Fruit fly (Drosophila melanogaster): Measurements from ENCODE around the gene RfC3.
A peak's percentile ranks its signal among the peaks of the same experiment; 100 is the strongest.

The RfC3 gene

dm6 chr2L:10375464-10376236 is 43.3 kb upstream of the RfC3 start, which contains the start of the genes CG33303 and dpr19 (continued):
- TF ChIP-seq eg (GFP tag; IDR thresholded peaks at IDR 0.05): no peak
- TF ChIP-seq net (GFP tag; optimal IDR thresholded peaks at IDR 0.05): no peak
- peak; percentile 60 for TF ChIP-seq Ets96B (tag; optimal IDR thresholded peaks at IDR 0.05)
- no peak for TF ChIP-seq CG11762 (GFP tag; optimal IDR thresholded peaks at IDR 0.05; ENCODE audit: insufficient read depth)
- TF ChIP-seq Ets21C (GFP tag; optimal IDR thresholded peaks at IDR 0.05): no peak
- no peak for TF ChIP-seq CG3919 (GFP tag; optimal IDR thresholded peaks at IDR 0.05)
- no peak for TF ChIP-seq ss (GFP tag; optimal IDR thresholded peaks at IDR 0.05)
- TF ChIP-seq CG8319 (GFP tag; optimal IDR thresholded peaks at IDR 0.05): no peak
- no peak for TF ChIP-seq topi (GFP tag; optimal IDR thresholded peaks at IDR 0.05)
- no peak for TF ChIP-seq Hr4 (GFP tag; optimal IDR thresholded peaks at IDR 0.05)
- TF ChIP-seq CG6276 (GFP tag; optimal IDR thresholded peaks at IDR 0.05): no peak
- no peak for TF ChIP-seq CG11294 (GFP tag; IDR thresholded peaks at IDR 0.05)
- peak; percentile 79 for TF ChIP-seq CG15336 (GFP tag; IDR thresholded peaks at IDR 0.05)
- no peak for TF ChIP-seq CG8632 (GFP tag; optimal IDR thresholded peaks at IDR 0.05)
- TF ChIP-seq Sox102F (GFP tag; optimal IDR thresholded peaks at IDR 0.05): no peak
- no peak for TF ChIP-seq CG1621 (tag; optimal IDR thresholded peaks at IDR 0.05)
- TF ChIP-seq CG32006 (GFP tag; optimal IDR thresholded peaks at IDR 0.05): no peak
- TF ChIP-seq Blimp-1 (GFP tag; optimal IDR thresholded peaks at IDR 0.05): no peak
- TF ChIP-seq Sox15 (GFP tag; optimal IDR thresholded peaks at IDR 0.05): no peak

dm6 chr2L:10376276-10376675 is 42.7 kb upstream of the RfC3 start:
- TF ChIP-seq svp (GFP tag) (no peak), CG11294 (GFP tag; IDR thresholded peaks at IDR 0.05) (no peak), Blimp-1 (GFP tag; optimal IDR thresholded peaks at IDR 0.05) (no peak), CG8319 (GFP tag; optimal IDR thresholded peaks at IDR 0.05) (no peak), CG8119 (GFP tag; IDR thresholded peaks at IDR 0.05) (no peak), CG1621 (tag; optimal IDR thresholded peaks at IDR 0.05) (no peak), Eip78C (GFP tag) (no peak), dac (GFP tag; optimal IDR thresholded peaks at IDR 0.05) (no peak), pdm3 (GFP tag; optimal IDR thresholded peaks at IDR 0.05) (no peak), CG6792 (GFP tag; optimal IDR thresholded peaks at IDR 0.05) (no peak), Ets96B (tag; optimal IDR thresholded peaks at IDR 0.05) (no peak), CG3919 (GFP tag; optimal IDR thresholded peaks at IDR 0.05) (no peak), Met (GFP tag; optimal IDR thresholded peaks at IDR 0.05) (no peak), Lpt (GFP tag; optimal IDR thresholded peaks at IDR 0.05) (no peak), CG34406 (GFP tag; optimal IDR thresholded peaks at IDR 0.05) (no peak), Sox15 (GFP tag; optimal IDR thresholded peaks at IDR 0.05) (no peak), CG4318 (GFP tag; optimal IDR thresholded peaks at IDR 0.05) (no peak), Hr38 (GFP tag; optimal IDR thresholded peaks at IDR 0.05) (no peak)

dm6 chr2L:10378631-10379030 is 40.4 kb upstream of the RfC3 start:
- TF ChIP-seq achi (GFP tag; optimal IDR thresholded peaks at IDR 0.05): no peak
- TF ChIP-seq CG8119 (GFP tag; IDR thresholded peaks at IDR 0.05): no peak
- no peak for TF ChIP-seq pdm3 (GFP tag; optimal IDR thresholded peaks at IDR 0.05)
- no peak for TF ChIP-seq Sox102F (GFP tag; optimal IDR thresholded peaks at IDR 0.05)
- TF ChIP-seq Eip78C (GFP tag): no peak
- no peak for TF ChIP-seq topi (GFP tag; optimal IDR thresholded peaks at IDR 0.05)
- TF ChIP-seq CG3032 (tag; optimal IDR thresholded peaks at IDR 0.05): no peak
- no peak for TF ChIP-seq net (GFP tag; optimal IDR thresholded peaks at IDR 0.05)
- no peak for TF ChIP-seq spab (GFP tag; optimal IDR thresholded peaks at IDR 0.05)
- TF ChIP-seq Eip93F (GFP tag; optimal IDR thresholded peaks at IDR 0.05): no peak
- TF ChIP-seq CG6163 (GFP tag; IDR thresholded peaks at IDR 0.05): no peak
- no peak for TF ChIP-seq CG3919 (GFP tag; optimal IDR thresholded peaks at IDR 0.05)

- no peak for TF ChIP-seq Hr39 (GFP tag; optimal IDR thresholded peaks at IDR 0.05)
- peak; percentile 18 for TF ChIP-seq Eip78C (GFP tag)
Measured at dm6 chr2L:10379865-10380264, 39.1 kb upstream of the RfC3 start, which contains the start of gene gny. Gene gny, plus strand, starts transcription at chr2L:10380103.
